Fruit fly (Drosophila melanogaster) whole organism, prepupa: ENCODE results near the gene CG13998.

Experiments used
- CG15336 ChIP-seq: fragments of 200-800 bp; sonication (Bioruptor generic); IDR thresholded peaks from 2 replicates; pipeline ENCODE4 v1.3.6; 2022; ENCODE audit warnings: missing biosample characterization, missing genetic modification characterization
- CG1621 ChIP-seq: fragments of 200-800 bp; sonication (Bioruptor generic); optimal IDR thresholded peaks from 3 replicates; lab custom pipeline; 2018; ENCODE audit warnings: missing biosample characterization, mild to moderate bottlenecking, missing genetic modification characterization
- CG31627 ChIP-seq: fragments of 200-800 bp; sonication (Bioruptor generic); optimal IDR thresholded peaks from 3 replicates; lab custom pipeline; 2016; ENCODE audit warnings: missing biosample characterization, missing genetic modification characterization
- CG4318 ChIP-seq: fragments of 200-800 bp; sonication (Bioruptor generic); optimal IDR thresholded peaks from 3 replicates; lab custom pipeline; 2017; ENCODE audit warnings: missing biosample characterization, mild to moderate bottlenecking, missing genetic modification characterization
- CG8319 ChIP-seq: fragments of 200-800 bp; sonication (Bioruptor generic); optimal IDR thresholded peaks from 3 replicates; lab custom pipeline; 2016; ENCODE audit warnings: missing biosample characterization, missing genetic modification characterization
- Gug ChIP-seq: fragments of 200-800 bp; sonication (Bioruptor generic); IDR thresholded peaks from 2 replicates; pipeline ENCODE4 v1.3.6; 2022; ENCODE audit warnings: missing biosample characterization, missing genetic modification characterization
- Hr38 ChIP-seq: sonication (Bioruptor generic); optimal IDR thresholded peaks from 2 replicates; lab custom pipeline; 2016; ENCODE audit warnings: missing biosample characterization, missing genetic modification characterization
- Hr39 ChIP-seq: fragments of 200-800 bp; sonication (Bioruptor generic); optimal IDR thresholded peaks from 2 replicates; lab custom pipeline; 2016; ENCODE audit warnings: missing biosample characterization, missing genetic modification characterization
- Met ChIP-seq: fragments of 200-800 bp; sonication (Bioruptor generic); optimal IDR thresholded peaks from 3 replicates; lab custom pipeline; 2016; ENCODE audit warnings: missing biosample characterization, missing genetic modification characterization
- dac ChIP-seq: fragments of 200-800 bp; sonication (Bioruptor generic); optimal IDR thresholded peaks from 2 replicates; lab custom pipeline; 2017; ENCODE audit warnings: missing biosample characterization, mild to moderate bottlenecking, missing genetic modification characterization
- fd85E ChIP-seq: fragments of 200-800 bp; sonication (Bioruptor generic); optimal IDR thresholded peaks from 3 replicates; lab custom pipeline; 2016; ENCODE audit warnings: missing biosample characterization, missing genetic modification characterization

- TF ChIP-seq Hr38 (GFP tag; lab: Kevin White, UChicago), result no peak
- TF ChIP-seq dac, result no peak
- TF ChIP-seq fd85E (GFP tag; lab: Kevin White, UChicago), result no peak
- no peak for TF ChIP-seq Met
- no peak for TF ChIP-seq CG15336 (GFP tag; lab: Robert Waterston, UW)
- no peak for TF ChIP-seq CG4318
- no peak for TF ChIP-seq Hr39 (GFP tag; lab: Kevin White, UChicago)
- no peak for TF ChIP-seq CG31627 (GFP tag; lab: Kevin White, UChicago)
- TF ChIP-seq Gug (GFP tag; lab: Robert Waterston, UW), result no peak
- TF ChIP-seq CG1621 (tag; lab: Kevin White, UChicago), result no peak
- no peak for TF ChIP-seq CG8319 (GFP tag; lab: Kevin White, UChicago)
Measured at dm6 chr2L:5986940-5987339, 30.3 kb upstream of the CG13998 start.
